Worm (Caenorhabditis elegans): ENCODE measurements around the gene lin-56.

DNA sequence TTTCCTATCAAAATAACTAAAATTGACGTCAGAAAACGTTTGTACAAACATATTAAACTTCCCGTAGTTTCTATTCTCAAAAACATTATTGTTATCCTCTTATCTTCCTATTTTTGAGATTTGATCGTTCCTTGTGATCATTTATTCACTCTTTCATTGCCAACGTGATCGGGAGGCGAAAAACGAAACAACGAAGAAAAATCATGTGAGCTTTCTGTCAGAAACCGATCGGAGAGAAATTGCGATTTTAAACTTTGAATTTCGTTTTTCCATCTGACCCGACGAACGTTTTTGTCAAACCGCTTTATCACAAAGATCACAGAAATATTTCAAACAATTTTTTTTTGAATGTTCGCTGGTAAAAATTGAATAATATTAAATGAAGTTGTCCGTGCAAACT, 3.5 kb upstream of the lin-56 start:
- TF ChIP-seq snpc-4 (GFP tag; optimal IDR thresholded peaks at IDR 0.05), result no peak
- TF ChIP-seq snpc-4 (tag; optimal IDR thresholded peaks at IDR 0.05), result no peak
- no peak for TF ChIP-seq unc-62 (GFP tag; optimal IDR thresholded peaks at IDR 0.05)
- TF ChIP-seq ama-1 (optimal IDR thresholded peaks at IDR 0.05), result no peak
- no peak for TF ChIP-seq ama-1 (GFP tag; optimal IDR thresholded peaks at IDR 0.05)
- TF ChIP-seq aptf-3 (GFP tag; IDR thresholded peaks at IDR 0.05), result no peak
- TF ChIP-seq F10E7.11 (tag; optimal IDR thresholded peaks at IDR 0.05), result no peak

Measured in whole organism, young adult.